Worm (Caenorhabditis elegans) whole organism, early embryonic: ENCODE data around the gene srz-14.

Experiments
- B0310.2 ChIP-seq: sonication (generic microtip); optimal IDR thresholded peaks from 2 replicates; lab custom pipeline; 2016; ENCODE audit warnings: mild to moderate bottlenecking, missing genetic modification characterization, missing compliant biosample characterization
- F13C5.2 ChIP-seq: sonication (generic microtip); optimal IDR thresholded peaks from 2 replicates; lab custom pipeline; 2017; ENCODE audit warnings: mild to moderate bottlenecking, missing genetic modification characterization, inconsistent platforms, missing compliant biosample characterization
- aly-1 ChIP-seq: sonication (generic microtip); optimal IDR thresholded peaks from 2 replicates; lab custom pipeline; 2016; ENCODE audit warnings: missing genetic modification characterization, missing compliant biosample characterization
- ama-1 ChIP-seq: fragments of 150-350 bp; optimal IDR thresholded peaks from 2 replicates; lab custom pipeline; 2014
- ceh-13 ChIP-seq: fragments of 200-800 bp; sonication (Bioruptor generic); optimal IDR thresholded peaks from 2 replicates; lab custom pipeline; 2018; ENCODE audit warnings: mild to moderate bottlenecking, missing genetic modification characterization, missing compliant biosample characterization
- ceh-36 ChIP-seq: sonication (generic microtip); optimal IDR thresholded peaks from 2 replicates; lab custom pipeline; 2016; ENCODE audit warnings: missing genetic modification characterization, inconsistent platforms, missing compliant biosample characterization
- ets-7 ChIP-seq: sonication (generic microtip); optimal IDR thresholded peaks from 2 replicates; lab custom pipeline; 2016; ENCODE audit warnings: missing genotype, missing genetic modification characterization, missing compliant biosample characterization
- flt-1 ChIP-seq: fragments of 200-800 bp; sonication (Bioruptor generic); IDR thresholded peaks from 2 replicates; pipeline ENCODE4 v1.3.6; 2022; ENCODE audit warnings: missing genetic modification characterization, missing compliant biosample characterization
- hmbx-1 ChIP-seq: sonication (generic microtip); optimal IDR thresholded peaks from 2 replicates; lab custom pipeline; 2016; ENCODE audit warnings: mild to moderate bottlenecking, missing genetic modification characterization, missing compliant biosample characterization
- hmg-4 ChIP-seq: fragments of 200-800 bp; sonication (Bioruptor generic); optimal IDR thresholded peaks from 2 replicates; lab custom pipeline; 2018; ENCODE audit warnings: mild to moderate bottlenecking, missing genetic modification characterization, missing compliant biosample characterization
- hnd-1 ChIP-seq: sonication (generic microtip); optimal IDR thresholded peaks from 2 replicates; lab custom pipeline; 2016; ENCODE audit warnings: missing genetic modification characterization, missing compliant biosample characterization
- pes-1 ChIP-seq: fragments of 200-800 bp; sonication (Bioruptor generic); IDR thresholded peaks from 2 replicates; pipeline ENCODE4 v1.3.6; 2022; ENCODE audit warnings: missing genetic modification reagents, missing genetic modification characterization, missing compliant biosample characterization
- scrt-1 ChIP-seq: fragments of 200-800 bp; sonication (Bioruptor generic); IDR thresholded peaks from 2 replicates; pipeline ENCODE4 v1.3.6; 2022; ENCODE audit warnings: missing genetic modification characterization, missing compliant biosample characterization
- sea-1 ChIP-seq: fragments of 200-800 bp; sonication (Bioruptor generic); conservative IDR thresholded peaks from 2 replicates; pipeline ENCODE4 v1.3.6; 2022; ENCODE audit warnings: missing genetic modification characterization, missing compliant biosample characterization
- tbx-11 ChIP-seq: fragments of 200-800 bp; sonication (Bioruptor generic); IDR thresholded peaks from 2 replicates; pipeline ENCODE4 v1.3.6; 2022; ENCODE audit warnings: missing genetic modification characterization, missing compliant biosample characterization
- tbx-37 ChIP-seq: fragments of 200-800 bp; sonication (Bioruptor generic); conservative IDR thresholded peaks from 2 replicates; pipeline ENCODE4 v1.3.6; 2022; ENCODE audit warnings: missing genetic modification reagents, missing genetic modification characterization, missing compliant biosample characterization
- tra-4 ChIP-seq: sonication (generic microtip); optimal IDR thresholded peaks from 2 replicates; lab custom pipeline; 2017; ENCODE audit warnings: missing genetic modification characterization, missing compliant biosample characterization

Gene srz-14

DNA sequence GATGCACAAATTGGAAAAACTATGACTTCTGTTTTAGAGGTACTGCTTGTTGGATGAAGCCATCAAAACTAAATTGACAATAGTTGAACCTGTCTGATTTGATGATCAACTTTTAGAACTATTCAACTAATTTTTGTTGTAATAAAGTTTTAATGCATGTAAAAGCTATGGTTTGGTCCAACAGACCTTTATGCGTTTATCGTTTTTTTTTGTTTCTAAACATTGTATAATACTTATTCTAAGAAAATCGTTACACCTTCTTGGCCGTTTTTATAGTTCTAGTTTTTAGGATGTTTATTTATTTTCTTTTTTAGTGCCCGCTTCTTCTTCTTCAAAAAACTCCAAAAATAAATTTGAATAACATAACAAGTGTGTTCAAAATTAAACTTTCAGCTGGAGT is 19.7 kb upstream of the srz-14 start, which contains the start of gene F10A3.12:
Gene F10A3.12 (plus strand): TSS at position 301 of the 400 bp plus-strand sequence.
- no peak for TF ChIP-seq scrt-1 (GFP tag; lab: Robert Waterston, UW)
- no peak for TF ChIP-seq B0310.2 (tag; lab: Kevin White, UChicago)
- no peak for TF ChIP-seq hnd-1
- TF ChIP-seq aly-1 (tag; lab: Kevin White, UChicago), result no peak
- TF ChIP-seq ets-7 (tag; lab: Kevin White, UChicago), result no peak
- no peak for TF ChIP-seq hmbx-1
- TF ChIP-seq pes-1 (GFP tag; lab: Robert Waterston, UW), result no peak
- no peak for TF ChIP-seq tra-4 (tag; lab: Kevin White, UChicago)
- no peak for TF ChIP-seq ceh-36
- no peak for TF ChIP-seq ama-1
- TF ChIP-seq F13C5.2 (tag; lab: Kevin White, UChicago), result no peak
- TF ChIP-seq hmg-4 (GFP tag; lab: Kevin White, UChicago), result no peak
- no peak for TF ChIP-seq flt-1
- TF ChIP-seq sea-1 (GFP tag; lab: Robert Waterston, UW), result no peak
- no peak for TF ChIP-seq tbx-37
- no peak for TF ChIP-seq tbx-11 (GFP tag; lab: Robert Waterston, UW)
- TF ChIP-seq ceh-13, result no peak

DNA sequence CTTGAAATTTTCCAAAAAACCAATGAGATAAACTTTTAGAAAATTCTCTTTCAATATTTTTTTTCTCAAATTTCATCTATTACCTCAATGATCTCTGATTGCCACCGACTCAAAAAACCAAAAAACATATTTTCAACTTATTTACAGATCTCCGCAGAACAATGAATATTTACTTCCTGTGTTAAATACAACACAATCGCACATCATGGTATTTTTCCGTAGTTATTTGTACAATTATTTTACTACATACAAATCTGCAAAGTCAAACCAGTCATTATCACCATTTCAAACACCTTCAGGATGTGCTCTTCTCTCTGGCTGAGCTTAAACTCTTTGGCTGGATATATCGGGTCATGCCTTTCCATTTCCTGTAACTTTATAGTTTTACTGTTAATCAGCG is 17.5 kb upstream of the srz-14 start, which contains the start of gene str-108:
Gene str-108 (plus strand): TSS at position 301 of the 400 bp plus-strand sequence.
- TF ChIP-seq F13C5.2 (tag; lab: Kevin White, UChicago), result no peak
- no peak for TF ChIP-seq B0310.2 (tag; lab: Kevin White, UChicago)
- TF ChIP-seq scrt-1 (GFP tag; lab: Robert Waterston, UW), result no peak
- TF ChIP-seq ets-7 (tag; lab: Kevin White, UChicago), result no peak
- no peak for TF ChIP-seq hnd-1
- TF ChIP-seq hmg-4 (GFP tag; lab: Kevin White, UChicago), result no peak
- TF ChIP-seq sea-1 (GFP tag; lab: Robert Waterston, UW), result no peak

DNA sequence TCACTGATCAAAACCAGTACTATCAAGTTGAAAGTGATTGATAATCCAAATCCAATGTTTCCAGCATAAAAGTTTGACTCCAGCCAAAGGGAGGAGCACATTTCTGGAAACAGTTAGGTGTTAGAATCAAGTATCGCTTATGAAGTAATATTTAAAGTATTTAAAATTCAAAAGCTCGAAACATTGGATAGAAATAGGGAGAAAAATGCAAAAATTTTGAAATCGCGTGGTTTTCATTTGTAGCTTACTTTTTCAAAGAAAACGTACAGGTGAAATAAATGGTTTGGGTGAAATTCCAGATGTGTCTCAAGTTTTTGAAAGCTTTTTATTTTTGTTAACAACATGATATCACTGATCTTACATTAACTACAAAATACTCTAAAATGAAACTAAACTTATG is 14.4 kb upstream of the srz-14 start, which contains the start of gene str-111:
Gene str-111 (minus strand): TSS at position 101 of the 400 bp plus-strand sequence.
- TF ChIP-seq aly-1 (tag; lab: Kevin White, UChicago), result no peak
- no peak for TF ChIP-seq ets-7 (tag; lab: Kevin White, UChicago)
- no peak for TF ChIP-seq tbx-37
- no peak for TF ChIP-seq sea-1 (GFP tag; lab: Robert Waterston, UW)
- no peak for TF ChIP-seq pes-1 (GFP tag; lab: Robert Waterston, UW)
- no peak for TF ChIP-seq ceh-13
- no peak for TF ChIP-seq tra-4 (tag; lab: Kevin White, UChicago)
- TF ChIP-seq B0310.2 (tag; lab: Kevin White, UChicago), result no peak
- TF ChIP-seq flt-1, result no peak
- TF ChIP-seq ceh-36, result no peak
- no peak for TF ChIP-seq tbx-11 (GFP tag; lab: Robert Waterston, UW)
- TF ChIP-seq hnd-1, result no peak
- TF ChIP-seq scrt-1 (GFP tag; lab: Robert Waterston, UW), result no peak
- TF ChIP-seq hmg-4 (GFP tag; lab: Kevin White, UChicago), result no peak
- no peak for TF ChIP-seq hmbx-1

- TF ChIP-seq sea-1 (GFP tag; lab: Robert Waterston, UW), result no peak
- no peak for TF ChIP-seq aly-1 (tag; lab: Kevin White, UChicago)
- no peak for TF ChIP-seq pes-1 (GFP tag; lab: Robert Waterston, UW)
- TF ChIP-seq hmbx-1, result no peak
- TF ChIP-seq B0310.2 (tag; lab: Kevin White, UChicago), result no peak
- no peak for TF ChIP-seq tbx-11 (GFP tag; lab: Robert Waterston, UW)
- no peak for TF ChIP-seq ceh-36
- TF ChIP-seq ets-7 (tag; lab: Kevin White, UChicago), result no peak
- no peak for TF ChIP-seq hmg-4 (GFP tag; lab: Kevin White, UChicago)
- no peak for TF ChIP-seq tra-4 (tag; lab: Kevin White, UChicago)
- no peak for TF ChIP-seq F13C5.2 (tag; lab: Kevin White, UChicago)
Observed at ce11 chrV:16171721-16172120, 11.7 kb upstream of the srz-14 start, which contains the start of gene K05D4.9. K05D4.9 (minus strand) TSS chrV:16171821.

DNA sequence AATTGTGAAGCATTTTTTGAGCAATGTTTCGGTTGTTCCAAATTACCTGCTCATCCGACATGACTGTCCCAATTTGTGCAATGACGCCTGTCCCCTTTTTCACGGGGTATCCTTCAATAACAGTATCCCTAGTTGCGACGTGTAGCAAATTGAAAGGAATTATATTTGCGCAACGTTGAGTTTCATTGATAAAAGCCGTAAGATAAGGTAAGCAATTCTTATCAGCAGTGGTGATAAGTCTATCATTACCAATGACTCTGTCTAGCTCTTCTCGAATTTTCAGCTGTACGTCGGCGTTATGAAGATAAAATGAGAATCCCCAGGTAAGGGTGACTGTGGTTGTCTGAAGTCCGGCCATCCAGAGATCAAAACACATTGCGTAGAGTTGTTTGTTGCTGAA is 9.3 kb upstream of the srz-14 start:
- TF ChIP-seq hmg-4 (GFP tag; lab: Kevin White, UChicago) (no peak), tra-4 (tag; lab: Kevin White, UChicago) (no peak), ama-1 (no peak), tbx-11 (GFP tag; lab: Robert Waterston, UW) (no peak), pes-1 (GFP tag; lab: Robert Waterston, UW) (no peak), sea-1 (GFP tag; lab: Robert Waterston, UW) (no peak), ets-7 (tag; lab: Kevin White, UChicago) (no peak), scrt-1 (GFP tag; lab: Robert Waterston, UW) (no peak), aly-1 (tag; lab: Kevin White, UChicago) (no peak), ceh-13 (no peak), B0310.2 (tag; lab: Kevin White, UChicago) (no peak), flt-1 (no peak), tbx-37 (no peak), hnd-1 (no peak), hmbx-1 (no peak), F13C5.2 (tag; lab: Kevin White, UChicago) (no peak), ceh-36 (no peak)

DNA sequence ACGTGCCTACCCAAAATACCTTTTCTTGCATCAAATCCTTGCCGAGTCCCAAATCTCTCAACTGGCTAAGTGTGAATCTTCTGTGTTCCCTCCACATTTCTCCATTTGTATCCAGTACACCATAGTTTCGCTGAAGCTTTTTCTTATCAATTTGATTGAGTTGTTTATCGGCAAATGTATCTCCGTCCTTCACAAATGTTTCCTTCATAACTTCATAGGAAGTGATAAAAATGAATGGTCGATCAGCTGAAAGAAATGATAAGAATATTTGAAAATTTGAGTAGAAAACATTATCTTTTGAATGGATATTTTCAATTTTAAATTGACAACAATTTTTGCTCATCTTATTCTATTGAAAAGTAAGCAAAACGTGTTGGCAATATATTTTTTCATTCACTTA is 8.2 kb upstream of the srz-14 start:
- TF ChIP-seq tra-4 (tag; lab: Kevin White, UChicago), result no peak
- TF ChIP-seq ceh-13, result no peak

DNA sequence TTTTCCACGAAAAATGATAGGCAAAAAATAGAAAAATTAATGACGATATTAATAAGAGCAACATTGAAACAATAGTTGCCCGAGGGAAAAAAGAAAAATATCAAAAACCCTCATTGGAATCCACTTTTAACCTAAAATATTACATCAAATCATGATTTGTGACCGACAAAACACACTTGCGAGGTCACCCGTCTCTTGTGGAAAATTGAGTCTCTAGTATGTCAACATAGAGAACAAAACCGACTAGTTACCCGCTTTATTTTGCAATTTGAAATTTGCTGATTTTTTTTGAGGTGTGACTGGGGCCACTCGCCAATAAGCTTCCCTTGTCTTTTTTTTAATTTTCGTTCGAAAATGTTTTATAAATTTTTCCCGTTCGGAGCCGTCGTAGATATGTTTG is 7.7 kb upstream of the srz-14 start, which contains the start of gene cyp-33D1:
Gene cyp-33D1 (minus strand): TSS at position 101 of the 400 bp plus-strand sequence.
- TF ChIP-seq ets-7 (tag; lab: Kevin White, UChicago) (no peak), F13C5.2 (tag; lab: Kevin White, UChicago) (no peak), tbx-11 (GFP tag; lab: Robert Waterston, UW) (no peak), pes-1 (GFP tag; lab: Robert Waterston, UW) (no peak), tbx-37 (no peak), ceh-36 (no peak), ceh-13 (no peak)

ce11 chrV:16180350-16180749 is 3.1 kb upstream of the srz-14 start, which contains the start of gene str-106:
str-106 (plus strand) TSS chrV:16180650.
- TF ChIP-seq hnd-1 (no peak), flt-1 (no peak), hmbx-1 (no peak), ceh-13 (no peak), ceh-36 (no peak), F13C5.2 (tag; lab: Kevin White, UChicago) (no peak), pes-1 (GFP tag; lab: Robert Waterston, UW) (no peak), hmg-4 (GFP tag; lab: Kevin White, UChicago) (no peak), ama-1 (no peak), tbx-37 (no peak), tra-4 (tag; lab: Kevin White, UChicago) (no peak), scrt-1 (GFP tag; lab: Robert Waterston, UW) (no peak), sea-1 (GFP tag; lab: Robert Waterston, UW) (no peak), B0310.2 (tag; lab: Kevin White, UChicago) (no peak), ets-7 (tag; lab: Kevin White, UChicago) (no peak), aly-1 (tag; lab: Kevin White, UChicago) (no peak), tbx-11 (GFP tag; lab: Robert Waterston, UW) (no peak)
